Fruit fly (Drosophila melanogaster) whole organism, wandering third instar larva: ENCODE data around the gene CG8136.

ENCODE experiments used
- Abd-B ChIP-seq: fragments of >200 bp; optimal IDR thresholded peaks from 2 replicates; lab custom pipeline; 2017; ENCODE audit warnings: missing biosample characterization, missing genetic modification characterization
- CG32264 ChIP-seq: fragments of 200-800 bp; sonication (Bioruptor generic); optimal IDR thresholded peaks from 2 replicates; lab custom pipeline; 2016; ENCODE audit warnings: missing biosample characterization, missing genetic modification characterization
- CG9705 ChIP-seq: fragments of 200-800 bp; sonication (Bioruptor generic); optimal IDR thresholded peaks from 2 replicates; lab custom pipeline; 2018; ENCODE audit warnings: missing biosample characterization, mild to moderate bottlenecking, missing genetic modification characterization
- CrebA ChIP-seq: fragments of 200-800 bp; sonication (Bioruptor generic); optimal IDR thresholded peaks from 2 replicates; lab custom pipeline; 2016; ENCODE audit warnings: missing biosample characterization, mild to moderate bottlenecking, missing genetic modification characterization, borderline replicate concordance
- Dfd ChIP-seq: fragments of >200 bp; optimal IDR thresholded peaks from 2 replicates; lab custom pipeline; 2017; ENCODE audit warnings: missing biosample characterization, missing genetic modification characterization
- Dif ChIP-seq: fragments of 200-275, 200-300 bp; sonication (Bioruptor generic); optimal IDR thresholded peaks from 2 replicates; lab custom pipeline; 2018; ENCODE audit warnings: missing biosample characterization, missing genetic modification characterization; ENCODE audit not compliant: partially characterized antibody
- GATAd ChIP-seq: sonication (Bioruptor generic); optimal IDR thresholded peaks from 2 replicates; lab custom pipeline; 2016; ENCODE audit warnings: missing biosample characterization, missing genetic modification characterization
- HLH106 ChIP-seq: fragments of 200-800 bp; optimal IDR thresholded peaks from 3 replicates; lab custom pipeline; 2019; ENCODE audit warnings: missing biosample characterization, mild to moderate bottlenecking, missing genetic modification characterization, moderate library complexity
- Hnf4 ChIP-seq: fragments of 200-800 bp; sonication (Bioruptor generic); optimal IDR thresholded peaks from 2 replicates; lab custom pipeline; 2016; ENCODE audit warnings: missing biosample characterization, mild to moderate bottlenecking, missing genetic modification characterization
- Hr78 ChIP-seq: fragments of >200 bp; optimal IDR thresholded peaks from 2 replicates; lab custom pipeline; 2017; ENCODE audit warnings: missing biosample characterization, missing genetic modification characterization
- Hr83 ChIP-seq: fragments of 200-300 bp; sonication (Bioruptor generic); optimal IDR thresholded peaks from 2 replicates; lab custom pipeline; 2016; ENCODE audit warnings: missing biosample characterization, mild to moderate bottlenecking, missing genetic modification characterization, moderate library complexity; ENCODE audit not compliant: poor library complexity, severe bottlenecking
- Jra ChIP-seq: sonication (Bioruptor generic); optimal IDR thresholded peaks from 2 replicates; lab custom pipeline; 2016; ENCODE audit warnings: missing biosample characterization, missing genetic modification characterization
- Mio ChIP-seq: sonication (Bioruptor generic); optimal IDR thresholded peaks from 2 replicates; lab custom pipeline; 2016; ENCODE audit warnings: missing biosample characterization, missing genetic modification characterization
- Myc ChIP-seq: fragments of >200 bp; optimal IDR thresholded peaks from 2 replicates; lab custom pipeline; 2017
- N ChIP-seq: fragments of >200 bp; optimal IDR thresholded peaks from 2 replicates; lab custom pipeline; 2018; ENCODE audit warnings: missing biosample characterization, missing external identifiers, missing genetic modification characterization
- OdsH ChIP-seq: fragments of 200-800 bp; sonication (Bioruptor generic); optimal IDR thresholded peaks from 2 replicates; lab custom pipeline; 2016; ENCODE audit warnings: missing biosample characterization, mild to moderate bottlenecking, missing genetic modification characterization
- Rel ChIP-seq, 2 experiments: fragments of 200-800 bp; sonication (Bioruptor generic) in 1 of 2; optimal IDR thresholded peaks; 2 replicates in 1 of 2; 3 replicates in 1 of 2; lab custom pipeline; 2016 to 2019; ENCODE audit warnings: mild to moderate bottlenecking in 2 of 2, missing biosample characterization in 2 of 2, missing genetic modification characterization in 2 of 2, moderate library complexity in 1 of 2
- Sp1 ChIP-seq: fragments of 200-800 bp; sonication (Bioruptor generic); optimal IDR thresholded peaks from 3 replicates; lab custom pipeline; 2019; ENCODE audit warnings: missing biosample characterization, mild to moderate bottlenecking, missing genetic modification characterization, moderate library complexity
- Vsx2 ChIP-seq: fragments of 200-300, 225-300 bp; sonication (Bioruptor generic); optimal IDR thresholded peaks from 2 replicates; lab custom pipeline; 2018; ENCODE audit warnings: missing biosample characterization, missing genetic modification characterization; ENCODE audit not compliant: partially characterized antibody
- br ChIP-seq: fragments of 200-800 bp; sonication (Bioruptor generic); optimal IDR thresholded peaks from 2 replicates; lab custom pipeline; 2016; ENCODE audit warnings: missing biosample characterization, missing genetic modification characterization
- dl ChIP-seq, 2 experiments: fragments of 175-275, 200-275 bp in 1 of 2; fragments of 200-275 bp in 1 of 2; sonication (Bioruptor generic); optimal IDR thresholded peaks; lab custom pipeline; 2018; ENCODE audit warnings: mild to moderate bottlenecking in 2 of 2, missing biosample characterization in 2 of 2, missing genetic modification characterization in 2 of 2, moderate library complexity in 2 of 2; ENCODE audit not compliant: partially characterized antibody in 2 of 2, insufficient read depth in 1 of 2
- dmrt93B ChIP-seq: fragments of 200-800 bp; sonication (Bioruptor generic); optimal IDR thresholded peaks from 2 replicates; lab custom pipeline; 2018; ENCODE audit warnings: missing biosample characterization, mild to moderate bottlenecking, missing genetic modification characterization
- dsf ChIP-seq: sonication (Bioruptor generic); optimal IDR thresholded peaks from 2 replicates; lab custom pipeline; 2016; ENCODE audit warnings: missing biosample characterization, missing genetic modification characterization, borderline replicate concordance
- ey ChIP-seq: fragments of 200-800 bp; sonication (Bioruptor generic); optimal IDR thresholded peaks from 2 replicates; lab custom pipeline; 2016; ENCODE audit warnings: missing biosample characterization, missing genetic modification characterization
- foxo ChIP-seq, 2 experiments: fragments of 200-800 bp; sonication (Bioruptor generic); optimal IDR thresholded peaks; 2 replicates in 1 of 2; 3 replicates in 1 of 2; lab custom pipeline; 2016 to 2017; ENCODE audit warnings: missing biosample characterization in 2 of 2, missing genetic modification characterization in 2 of 2
- fru ChIP-seq: fragments of 200-800 bp; sonication (Bioruptor generic); optimal IDR thresholded peaks from 3 replicates; lab custom pipeline; 2016; ENCODE audit warnings: missing biosample characterization, mild to moderate bottlenecking, missing genetic modification characterization
- h ChIP-seq: fragments of 200-800 bp; sonication (Bioruptor generic); optimal IDR thresholded peaks from 3 replicates; lab custom pipeline; 2016; ENCODE audit warnings: missing biosample characterization, mild to moderate bottlenecking, missing genetic modification characterization
- jim ChIP-seq: fragments of 175-275, 200-325 bp; sonication (Bioruptor generic); optimal IDR thresholded peaks from 2 replicates; lab custom pipeline; 2016; ENCODE audit warnings: missing biosample characterization, mild to moderate bottlenecking, missing genetic modification characterization
- lola ChIP-seq: fragments of >200 bp; optimal IDR thresholded peaks from 2 replicates; lab custom pipeline; 2017; ENCODE audit warnings: missing biosample characterization, missing genetic modification characterization
- pan ChIP-seq: fragments of >200 bp; optimal IDR thresholded peaks from 2 replicates; lab custom pipeline; 2017
- psq ChIP-seq: fragments of 200-800 bp; sonication (Bioruptor generic); optimal IDR thresholded peaks from 3 replicates; lab custom pipeline; 2017; ENCODE audit warnings: missing biosample characterization, mild to moderate bottlenecking, missing genetic modification characterization, moderate library complexity
- rgr ChIP-seq: fragments of 200-800 bp; sonication (Bioruptor generic); optimal IDR thresholded peaks from 3 replicates; lab custom pipeline; 2016; ENCODE audit warnings: missing biosample characterization, mild to moderate bottlenecking, missing genetic modification characterization
- sage ChIP-seq: fragments of 200-800 bp; sonication (Bioruptor generic); optimal IDR thresholded peaks from 2 replicates; lab custom pipeline; 2016; ENCODE audit warnings: missing biosample characterization, mild to moderate bottlenecking, missing genetic modification characterization
- sv ChIP-seq: fragments of 200-800 bp; sonication (Bioruptor generic); optimal IDR thresholded peaks from 3 replicates; lab custom pipeline; 2016; ENCODE audit warnings: missing biosample characterization, missing genetic modification characterization
- tai ChIP-seq: sonication (Bioruptor generic); optimal IDR thresholded peaks from 2 replicates; lab custom pipeline; 2016; ENCODE audit warnings: missing biosample characterization, missing genetic modification characterization
- usp ChIP-seq: fragments of >200 bp; optimal IDR thresholded peaks from 2 replicates; lab custom pipeline; 2017; ENCODE audit warnings: missing biosample characterization, missing genetic modification characterization
- woc ChIP-seq: sonication (Bioruptor generic); optimal IDR thresholded peaks from 2 replicates; lab custom pipeline; 2016; ENCODE audit warnings: missing biosample characterization, mild to moderate bottlenecking, missing genetic modification characterization

Gene CG8136

dm6 chr3R:8747134-8747870 lies 26.1 kb downstream of the CG8136 start, which contains the start of the genes CG9801 and Nasp:
TSS of gene CG9801 (minus strand) at chr3R:8747675.
TSS of gene Nasp (plus strand) at chr3R:8747798.
- no peak for TF ChIP-seq sv (GFP tag; lab: Kevin White, UChicago)
- peak; percentile 26 for TF ChIP-seq Vsx2 (GFP tag; lab: Kevin White, UChicago)
- TF ChIP-seq CrebA (GFP tag; lab: Kevin White, UChicago): no peak
- TF ChIP-seq dsf (GFP tag; lab: Kevin White, UChicago): no peak
- TF ChIP-seq Hnf4: peak; percentile 3
- peak; percentile 10 for TF ChIP-seq br (GFP tag; lab: Kevin White, UChicago)
- TF ChIP-seq usp (GFP tag; lab: Kevin White, UChicago): no peak
- peak; percentile 48 for TF ChIP-seq HLH106 (tag; lab: Kevin White, UChicago)
- TF ChIP-seq psq (GFP tag; lab: Kevin White, UChicago): no peak
- no peak for TF ChIP-seq sage (GFP tag; lab: Kevin White, UChicago)
- TF ChIP-seq dmrt93B (GFP tag; lab: Kevin White, UChicago): no peak
- TF ChIP-seq Hr78 (GFP tag; lab: Kevin White, UChicago): no peak
- no peak for TF ChIP-seq Dfd (GFP tag; lab: Kevin White, UChicago)
- TF ChIP-seq lola (GFP tag; lab: Kevin White, UChicago): no peak
- TF ChIP-seq OdsH (GFP tag; lab: Kevin White, UChicago): peak; percentile 4
- TF ChIP-seq woc (GFP tag; lab: Kevin White, UChicago): no peak
- TF ChIP-seq jim (GFP tag; lab: Kevin White, UChicago): no peak
- no peak for TF ChIP-seq tai (GFP tag; lab: Kevin White, UChicago)
- TF ChIP-seq fru: no peak
- TF ChIP-seq dl (GFP tag; optimal IDR thresholded peaks at IDR 0.05; lab: Kevin White, UChicago; ENCODE audit: insufficient read depth in 1 of 2, partially characterized antibody in 2 of 2): no peak
- TF ChIP-seq foxo (GFP tag; optimal IDR thresholded peaks at IDR 0.05; lab: Kevin White, UChicago): peak in 1 of 2 experiments; percentile 10
- no peak for TF ChIP-seq CG32264 (GFP tag; lab: Kevin White, UChicago)
- peak; percentile 26 for TF ChIP-seq Dif (GFP tag; lab: Kevin White, UChicago)
- no peak for TF ChIP-seq pan (lab: Kevin White, UChicago)
- no peak for TF ChIP-seq GATAd (GFP tag; lab: Kevin White, UChicago)
- no peak for TF ChIP-seq Myc
- no peak for TF ChIP-seq Abd-B (GFP tag; lab: Kevin White, UChicago)
- TF ChIP-seq h (GFP tag; lab: Kevin White, UChicago): peak; percentile 13
- no peak for TF ChIP-seq CG9705 (GFP tag; lab: Kevin White, UChicago)
- no peak for TF ChIP-seq N (GFP tag; lab: Kevin White, UChicago)
- TF ChIP-seq Jra (GFP tag; lab: Kevin White, UChicago): no peak
- TF ChIP-seq Hr83: peak; percentile 69
- TF ChIP-seq Rel (GFP tag; optimal IDR thresholded peaks at IDR 0.05; lab: Kevin White, UChicago): no peak
- peak; percentile 46 for TF ChIP-seq Rel (tag; optimal IDR thresholded peaks at IDR 0.05; lab: Kevin White, UChicago)
- no peak for TF ChIP-seq Mio (GFP tag; lab: Kevin White, UChicago)
- TF ChIP-seq Sp1: peak; percentile 18
- TF ChIP-seq, all 38 proteins: peak for 11

dm6 chr3R:8747871-8748775 lies 27.0 kb downstream of the CG8136 start:
- peak; percentile 40 for TF ChIP-seq N (GFP tag; lab: Kevin White, UChicago)
- TF ChIP-seq Vsx2 (GFP tag; lab: Kevin White, UChicago): no peak
- TF ChIP-seq GATAd (GFP tag; lab: Kevin White, UChicago): no peak
- peak; percentile 83 for TF ChIP-seq fru
- no peak for TF ChIP-seq sv (GFP tag; lab: Kevin White, UChicago)
- TF ChIP-seq dl (GFP tag; optimal IDR thresholded peaks at IDR 0.05; lab: Kevin White, UChicago; ENCODE audit: insufficient read depth in 1 of 2, partially characterized antibody in 2 of 2): no peak
- TF ChIP-seq rgr (GFP tag; lab: Kevin White, UChicago): peak; percentile 74
- TF ChIP-seq Myc: no peak
- TF ChIP-seq h (GFP tag; lab: Kevin White, UChicago): peak; percentile 80
- TF ChIP-seq dsf (GFP tag; lab: Kevin White, UChicago): peak; percentile 15
- TF ChIP-seq woc (GFP tag; lab: Kevin White, UChicago): peak; percentile 17
- TF ChIP-seq Abd-B (GFP tag; lab: Kevin White, UChicago): no peak
- TF ChIP-seq tai (GFP tag; lab: Kevin White, UChicago): no peak
- peak; percentile 61 for TF ChIP-seq CG9705 (GFP tag; lab: Kevin White, UChicago)
- peak; percentile 10 for TF ChIP-seq CrebA (GFP tag; lab: Kevin White, UChicago)
- TF ChIP-seq Hr83: no peak
- TF ChIP-seq Dfd (GFP tag; lab: Kevin White, UChicago): no peak
- no peak for TF ChIP-seq Hnf4
- peak; percentile 72 for TF ChIP-seq dmrt93B (GFP tag; lab: Kevin White, UChicago)
- TF ChIP-seq br (GFP tag; lab: Kevin White, UChicago): peak; percentile 55
- TF ChIP-seq CG32264 (GFP tag; lab: Kevin White, UChicago): peak; percentile 6
- peak; percentile 60 for TF ChIP-seq sage (GFP tag; lab: Kevin White, UChicago)
- TF ChIP-seq Rel (GFP tag; optimal IDR thresholded peaks at IDR 0.05; lab: Kevin White, UChicago): peak; percentile 12
- TF ChIP-seq Rel (tag; optimal IDR thresholded peaks at IDR 0.05; lab: Kevin White, UChicago): peak; percentile 75
- no peak for TF ChIP-seq Jra (GFP tag; lab: Kevin White, UChicago)
- TF ChIP-seq Sp1: peak; percentile 88
- no peak for TF ChIP-seq lola (GFP tag; lab: Kevin White, UChicago)
- no peak for TF ChIP-seq pan (lab: Kevin White, UChicago)
- TF ChIP-seq ey (GFP tag; lab: Kevin White, UChicago): peak; percentile 32
- peak in 1 of 2 experiments; percentile 79 for TF ChIP-seq foxo (GFP tag; optimal IDR thresholded peaks at IDR 0.05; lab: Kevin White, UChicago)
- no peak for TF ChIP-seq Mio (GFP tag; lab: Kevin White, UChicago)
- no peak for TF ChIP-seq jim (GFP tag; lab: Kevin White, UChicago)
- TF ChIP-seq usp (GFP tag; lab: Kevin White, UChicago): no peak
- peak; percentile 57 for TF ChIP-seq psq (GFP tag; lab: Kevin White, UChicago)
- no peak for TF ChIP-seq Hr78 (GFP tag; lab: Kevin White, UChicago)
- TF ChIP-seq Dif (GFP tag; lab: Kevin White, UChicago): no peak
